Fruit fly (Drosophila melanogaster) whole organism, pupa: ENCODE results near the gene CtsF.
A peak's percentile ranks its signal among the peaks of the same experiment; 100 is the strongest.

Experiments
- CG12605 ChIP-seq: fragments of 200-800 bp; sonication (Bioruptor generic); IDR thresholded peaks from 2 replicates; pipeline ENCODE4 v1.3.6; 2022; ENCODE audit warnings: missing biosample characterization, missing genetic modification characterization
- CG15710 ChIP-seq: fragments of 200-800 bp; sonication (Bioruptor generic); optimal IDR thresholded peaks from 2 replicates; lab custom pipeline; 2018; ENCODE audit warnings: missing biosample characterization, mild to moderate bottlenecking, missing genetic modification characterization, moderate library complexity
- CG32121 ChIP-seq: fragments of 200-800 bp; sonication (Bioruptor generic); IDR thresholded peaks from 2 replicates; pipeline ENCODE4 v1.3.6; 2022; ENCODE audit warnings: missing biosample characterization, missing genetic modification characterization
- CG34367 ChIP-seq: fragments of 200-800 bp; sonication (Bioruptor generic); optimal IDR thresholded peaks from 2 replicates; lab custom pipeline; 2018; ENCODE audit warnings: missing biosample characterization, mild to moderate bottlenecking, missing genetic modification characterization
- CG4496 ChIP-seq: fragments of 200-800 bp; sonication (Bioruptor generic); IDR thresholded peaks from 3 replicates; pipeline ENCODE4 v1.3.6; 2022; ENCODE audit warnings: missing biosample characterization, missing genetic modification characterization
- CG8301 ChIP-seq: fragments of 200-800 bp; sonication (Bioruptor generic); optimal IDR thresholded peaks from 2 replicates; lab custom pipeline; 2018; ENCODE audit warnings: missing biosample characterization, mild to moderate bottlenecking, missing genetic modification characterization
- CG9948 ChIP-seq: fragments of 200-800 bp; sonication (Bioruptor generic); optimal IDR thresholded peaks from 2 replicates; lab custom pipeline; 2018; ENCODE audit warnings: missing biosample characterization, mild to moderate bottlenecking, missing genetic modification characterization, moderate library complexity
- EcR ChIP-seq: fragments of 200-800 bp; sonication (Bioruptor generic); optimal IDR thresholded peaks from 3 replicates; lab custom pipeline; 2019; ENCODE audit warnings: missing biosample characterization, missing genetic modification characterization, mild to moderate bottlenecking, moderate library complexity, missing genetic modification reagents
- Ets98B ChIP-seq: fragments of 200-800 bp; sonication (Bioruptor generic); IDR thresholded peaks from 2 replicates; pipeline ENCODE4 v1.3.6; 2022; ENCODE audit warnings: missing biosample characterization, missing genetic modification characterization
- Snoo ChIP-seq: fragments of 200-800 bp; sonication (Bioruptor generic); optimal IDR thresholded peaks from 3 replicates; lab custom pipeline; 2017; ENCODE audit warnings: missing biosample characterization, mild to moderate bottlenecking, missing genetic modification characterization, inconsistent platforms
- fd96Ca ChIP-seq: fragments of 200-800 bp; sonication (Bioruptor generic); IDR thresholded peaks from 3 replicates; pipeline ENCODE4 v1.3.6; 2022; ENCODE audit warnings: missing biosample characterization, missing genetic modification characterization
- gl ChIP-seq: fragments of 200-800 bp; sonication (Bioruptor generic); optimal IDR thresholded peaks from 2 replicates; lab custom pipeline; 2018; ENCODE audit warnings: missing biosample characterization, mild to moderate bottlenecking, missing genetic modification characterization
- rn ChIP-seq: fragments of 200-800 bp; sonication (Bioruptor generic); IDR thresholded peaks from 2 replicates; pipeline ENCODE4 v1.3.6; 2022; ENCODE audit warnings: missing biosample characterization, missing genetic modification characterization

DNA sequence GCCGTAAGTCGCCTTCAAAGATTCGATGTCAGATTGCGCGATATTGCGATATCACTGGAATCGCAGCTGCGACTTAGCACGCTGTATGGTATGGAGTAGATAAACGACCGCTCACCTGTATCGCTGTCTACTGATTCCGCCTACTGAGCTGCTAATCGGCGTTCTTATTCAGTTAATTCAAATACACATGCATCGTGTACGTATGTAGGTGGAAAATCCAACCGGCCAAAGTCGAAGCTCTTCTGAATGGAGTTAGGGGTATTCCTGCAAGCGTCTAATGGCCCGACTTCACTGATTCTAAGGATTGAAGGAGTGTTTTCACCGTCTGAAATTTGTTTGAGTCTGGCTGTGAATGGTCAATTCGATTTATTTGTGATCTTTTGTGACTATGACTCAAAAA is 28.4 kb downstream of the CtsF start, which contains the start of gene CG2604:
- TF ChIP-seq CG9948 (tag; lab: Kevin White, UChicago) (no peak), CG4496 (GFP tag; lab: Robert Waterston, UW) (peak; percentile 71), CG32121 (no peak), CG8301 (no peak), Ets98B (GFP tag; lab: Robert Waterston, UW) (peak; percentile 57), EcR (peak; percentile 11), gl (tag; lab: Kevin White, UChicago) (peak; percentile 60), rn (GFP tag; lab: Robert Waterston, UW) (no peak), CG34367 (peak; percentile 25), CG12605 (GFP tag; lab: Robert Waterston, UW) (peak; percentile 35; the same call in 1 of the 2 replicates), Snoo (tag; lab: Kevin White, UChicago) (peak; percentile 51), CG15710 (tag; lab: Kevin White, UChicago) (peak; percentile 34), fd96Ca (GFP tag; lab: Robert Waterston, UW) (no peak)
